Worm (Caenorhabditis elegans) whole organism, L1 larva: Measurements from ENCODE around the gene pro-1.

Source experiments
- C34B4.2 ChIP-seq: sonication (generic microtip); optimal IDR thresholded peaks from 2 replicates; lab custom pipeline; 2017; ENCODE audit warnings: mild to moderate bottlenecking, missing genetic modification characterization, missing compliant biosample characterization
- aha-1 ChIP-seq: fragments of 150-350 bp; optimal IDR thresholded peaks from 2 replicates; lab custom pipeline; 2014; ENCODE audit warnings: missing biosample characterization, missing genetic modification characterization
- ceh-90 ChIP-seq: sonication (generic microtip); optimal IDR thresholded peaks from 2 replicates; lab custom pipeline; 2016; ENCODE audit warnings: missing genetic modification characterization, missing compliant biosample characterization
- dpl-1 ChIP-seq, 3 experiments: fragments of 150-350 bp in 2 of 3; sonication (generic microtip) in 1 of 3; optimal IDR thresholded peaks; 2 replicates each; lab custom pipeline; 2014 to 2017; ENCODE audit warnings: missing biosample characterization in 3 of 3, missing genetic modification characterization in 3 of 3, missing genetic modification reagents in 3 of 3
- fkh-10 ChIP-seq: sonication (generic microtip); optimal IDR thresholded peaks from 2 replicates; lab custom pipeline; 2017; ENCODE audit warnings: missing biosample characterization, missing genetic modification reagents, missing genetic modification characterization
- lsy-2 ChIP-seq, 2 experiments: fragments of 150-350 bp; optimal IDR thresholded peaks; 2 replicates each; lab custom pipeline; 2014; ENCODE audit warnings: missing biosample characterization in 2 of 2, missing genetic modification characterization in 2 of 2
- nhr-12 ChIP-seq: sonication (generic microtip); optimal IDR thresholded peaks from 2 replicates; lab custom pipeline; 2017; ENCODE audit warnings: missing biosample characterization, missing genetic modification characterization
- nhr-28 ChIP-seq: fragments of 150-350 bp; optimal IDR thresholded peaks from 2 replicates; lab custom pipeline; 2014; ENCODE audit warnings: missing biosample characterization, missing genetic modification characterization
- pax-3 ChIP-seq: fragments of 200-800 bp; sonication (Bioruptor generic); optimal IDR thresholded peaks from 2 replicates; lab custom pipeline; 2018; ENCODE audit warnings: mild to moderate bottlenecking, missing genetic modification characterization, moderate library complexity, missing compliant biosample characterization
- rnt-1 ChIP-seq: sonication (generic microtip); optimal IDR thresholded peaks from 2 replicates; lab custom pipeline; 2016; ENCODE audit warnings: mild to moderate bottlenecking, missing genetic modification characterization, moderate library complexity, missing compliant biosample characterization
- skn-1 ChIP-seq: fragments of 150-350 bp; optimal IDR thresholded peaks from 2 replicates; lab custom pipeline; 2014; ENCODE audit warnings: missing biosample characterization, missing genetic modification characterization
- unc-130 ChIP-seq: fragments of 150-350 bp; optimal IDR thresholded peaks from 2 replicates; lab custom pipeline; 2017; ENCODE audit warnings: missing biosample characterization, missing genetic modification characterization, inconsistent platforms
- ztf-11 ChIP-seq, 2 experiments: sonication (generic microtip); optimal IDR thresholded peaks; 2 replicates each; lab custom pipeline; 2016 to 2017; ENCODE audit warnings: missing genetic modification characterization in 2 of 2, missing biosample characterization in 1 of 2, missing compliant biosample characterization in 1 of 2

DNA sequence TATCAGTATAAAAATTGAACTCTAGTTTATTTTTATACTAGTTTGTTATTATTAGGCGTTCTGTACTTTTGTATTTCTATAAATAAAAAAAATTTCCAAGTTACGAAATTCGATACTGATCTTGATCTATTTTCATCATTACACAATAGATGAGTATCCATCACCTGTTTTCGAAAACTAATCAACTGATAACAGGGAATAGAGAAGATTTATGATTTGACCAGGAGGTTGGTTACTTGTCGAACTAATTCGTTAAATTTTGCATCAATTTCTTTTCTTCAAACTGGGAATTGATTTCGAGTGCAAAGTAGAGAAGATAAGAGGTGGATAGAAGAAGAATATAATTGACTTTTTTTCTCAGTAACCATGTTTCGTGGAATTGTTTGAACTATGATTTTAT is 26.4 kb downstream of the pro-1 start:
- TF ChIP-seq pax-3 (tag; lab: Kevin White, UChicago) (no peak), dpl-1 (GFP tag; optimal IDR thresholded peaks at IDR 0.05; lab: Kevin White, UChicago) (no peak), C34B4.2 (no peak), nhr-12 (tag; lab: Kevin White, UChicago) (no peak), lsy-2 (tag; optimal IDR thresholded peaks at IDR 0.05; lab: Kevin White, UChicago) (peak in 1 of 2 experiments; percentile 22), skn-1 (tag; lab: Kevin White, UChicago) (no peak), ztf-11 (tag; optimal IDR thresholded peaks at IDR 0.05; lab: Kevin White, UChicago) (no peak), fkh-10 (GFP tag; lab: Kevin White, UChicago) (no peak), ceh-90 (tag; lab: Kevin White, UChicago) (no peak), rnt-1 (tag; lab: Kevin White, UChicago) (no peak), aha-1 (tag; lab: Kevin White, UChicago) (no peak), unc-130 (tag; lab: Kevin White, UChicago) (no peak), nhr-28 (tag; lab: Kevin White, UChicago) (no peak)
